Worm (Caenorhabditis elegans) whole organism, L1 larva: ENCODE results near the gene cox-17.

Experiments used
- ceh-82 ChIP-seq, 3 experiments: fragments of 150-350 bp in 1 of 3; sonication (generic microtip) in 2 of 3; optimal IDR thresholded peaks; 2 replicates each; lab custom pipeline; 2014 to 2017; ENCODE audit warnings: missing biosample characterization in 3 of 3, missing genetic modification characterization in 3 of 3
- grh-1 ChIP-seq: fragments of 200-800 bp; sonication (Bioruptor generic); IDR thresholded peaks from 2 replicates; pipeline ENCODE4 v1.3.6; 2022; ENCODE audit warnings: missing genetic modification reagents, missing genetic modification characterization, missing compliant biosample characterization
- hlh-4 ChIP-seq: sonication (generic microtip); optimal IDR thresholded peaks from 2 replicates; lab custom pipeline; 2016; ENCODE audit warnings: mild to moderate bottlenecking, missing genetic modification characterization, missing compliant biosample characterization
- lin-15B ChIP-seq: fragments of 150-350 bp; sonication (generic microtip); optimal IDR thresholded peaks from 3 replicates; lab custom pipeline; 2014; ENCODE audit warnings: missing biosample characterization, missing genetic modification characterization
- nhr-11 ChIP-seq: fragments of 150-350 bp; optimal IDR thresholded peaks from 2 replicates; lab custom pipeline; 2014; ENCODE audit warnings: missing biosample characterization, missing genetic modification characterization
- nhr-237 ChIP-seq: fragments of 150-350 bp; optimal IDR thresholded peaks from 2 replicates; lab custom pipeline; 2014; ENCODE audit warnings: missing biosample characterization, missing genetic modification characterization
- nhr-90 ChIP-seq: sonication (generic microtip); optimal IDR thresholded peaks from 2 replicates; lab custom pipeline; 2016; ENCODE audit warnings: mild to moderate bottlenecking, missing genetic modification characterization, missing compliant biosample characterization; ENCODE audit not compliant: poor library complexity
- snpc-4 ChIP-seq: fragments of 150-350 bp; optimal IDR thresholded peaks from 2 replicates; lab custom pipeline; 2014; ENCODE audit warnings: missing biosample characterization, missing genetic modification characterization
- snu-23 ChIP-seq: sonication (generic microtip); optimal IDR thresholded peaks from 2 replicates; lab custom pipeline; 2016; ENCODE audit warnings: missing genetic modification characterization, missing compliant biosample characterization
- sox-4 ChIP-seq: sonication (generic microtip); optimal IDR thresholded peaks from 2 replicates; lab custom pipeline; 2016; ENCODE audit warnings: missing genetic modification characterization, missing compliant biosample characterization

DNA sequence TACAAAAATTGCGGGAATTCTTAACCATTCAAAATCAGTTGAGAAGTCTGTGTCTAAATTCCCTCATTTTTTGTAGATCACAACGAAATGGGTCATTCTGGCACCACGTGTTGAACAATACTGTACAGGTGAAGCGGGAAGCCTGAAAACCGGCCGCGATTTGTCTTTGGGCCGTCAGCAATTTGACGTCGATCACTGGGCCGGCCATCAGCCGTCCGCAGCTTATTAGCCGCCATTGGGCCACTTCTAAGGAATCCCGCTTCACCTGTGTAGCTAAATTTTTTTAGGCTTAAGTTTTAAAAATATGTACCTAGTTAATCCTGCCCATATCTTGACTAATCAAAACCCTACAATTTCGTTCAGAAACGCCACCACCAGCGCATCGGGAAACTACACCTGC is 31.1 kb upstream of the cox-17 start:
- TF ChIP-seq hlh-4 (tag; lab: Kevin White, UChicago) = no peak
- no peak for TF ChIP-seq sox-4 (tag; lab: Kevin White, UChicago)
- TF ChIP-seq snu-23 = no peak
- TF ChIP-seq nhr-90 (tag; lab: Kevin White, UChicago) = no peak
- no peak for TF ChIP-seq snpc-4 (tag; lab: Kevin White, UChicago)
- TF ChIP-seq nhr-237 (tag; lab: Kevin White, UChicago) = no peak
- TF ChIP-seq ceh-82 (tag; optimal IDR thresholded peaks at IDR 0.05; lab: Kevin White, UChicago) = no peak
- no peak for TF ChIP-seq grh-1 (GFP tag; lab: Robert Waterston, UW)
- no peak for TF ChIP-seq nhr-11 (tag; lab: Kevin White, UChicago)
- no peak for TF ChIP-seq lin-15B
